Worm (Caenorhabditis elegans) whole organism, mixed stage, embryonic: ENCODE results near the gene C44C10.5.

Experiments
- M03D4.4 ChIP-seq: sonication (generic microtip); optimal IDR thresholded peaks from 2 replicates; lab custom pipeline; 2017; ENCODE audit warnings: mild to moderate bottlenecking, missing genetic modification characterization, missing compliant biosample characterization
- bed-3 ChIP-seq: fragments of 200-800 bp; sonication (Bioruptor generic); optimal IDR thresholded peaks from 3 replicates; lab custom pipeline; 2018; ENCODE audit warnings: mild to moderate bottlenecking, missing genetic modification characterization, moderate library complexity, missing compliant biosample characterization
- blmp-1 ChIP-seq: fragments of 150-350 bp; optimal IDR thresholded peaks from 2 replicates; lab custom pipeline; 2014; ENCODE audit warnings: missing biosample characterization, missing genetic modification characterization
- ceh-39 ChIP-seq: fragments of 150-350 bp; optimal IDR thresholded peaks from 2 replicates; lab custom pipeline; 2014; ENCODE audit warnings: missing biosample characterization, missing genetic modification characterization
- ceh-43 ChIP-seq: fragments of 200-800 bp; sonication (Bioruptor generic); optimal IDR thresholded peaks from 2 replicates; lab custom pipeline; 2018; ENCODE audit warnings: mild to moderate bottlenecking, missing genetic modification characterization, moderate library complexity, missing compliant biosample characterization
- ceh-83 ChIP-seq: fragments of 200-800 bp; sonication (Bioruptor generic); optimal IDR thresholded peaks from 2 replicates; lab custom pipeline; 2018; ENCODE audit warnings: mild to moderate bottlenecking, missing genetic modification characterization, missing compliant biosample characterization
- ces-1 ChIP-seq: fragments of 150-350 bp; optimal IDR thresholded peaks from 2 replicates; lab custom pipeline; 2014; ENCODE audit warnings: missing biosample characterization, missing genetic modification reagents, missing genetic modification characterization
- cnd-1 ChIP-seq: fragments of 200-800 bp; sonication (Bioruptor generic); optimal IDR thresholded peaks from 2 replicates; lab custom pipeline; 2018; ENCODE audit warnings: mild to moderate bottlenecking, missing genetic modification characterization, missing compliant biosample characterization
- drap-1 ChIP-seq: fragments of 200-800 bp; sonication (Bioruptor generic); optimal IDR thresholded peaks from 3 replicates; lab custom pipeline; 2018; ENCODE audit warnings: mild to moderate bottlenecking, missing genetic modification characterization, missing compliant biosample characterization
- elt-1 ChIP-seq: sonication (generic microtip); optimal IDR thresholded peaks from 2 replicates; lab custom pipeline; 2017; ENCODE audit warnings: missing genetic modification characterization, mild to moderate bottlenecking, missing compliant biosample characterization, antibody characterized with exemption, moderate library complexity, borderline replicate concordance; ENCODE audit not compliant: insufficient read depth
- flh-1 ChIP-seq: fragments of 200-800 bp; sonication (Bioruptor generic); optimal IDR thresholded peaks from 2 replicates; lab custom pipeline; 2018; ENCODE audit warnings: mild to moderate bottlenecking, missing genetic modification characterization, moderate library complexity, missing compliant biosample characterization
- ham-2 ChIP-seq: fragments of 200-800 bp; sonication (Bioruptor generic); optimal IDR thresholded peaks from 2 replicates; lab custom pipeline; 2018; ENCODE audit warnings: mild to moderate bottlenecking, missing genetic modification characterization, missing compliant biosample characterization
- hlh-1 ChIP-seq: fragments of 150-350 bp; optimal IDR thresholded peaks from 2 replicates; lab custom pipeline; 2014; ENCODE audit warnings: missing biosample characterization, missing genetic modification reagents, missing genetic modification characterization
- lin-13 ChIP-seq: fragments of 150-350 bp; optimal IDR thresholded peaks from 2 replicates; lab custom pipeline; 2014; ENCODE audit warnings: missing biosample characterization, missing genetic modification characterization
- lin-32 ChIP-seq: fragments of 200-800 bp; sonication (Bioruptor generic); optimal IDR thresholded peaks from 2 replicates; lab custom pipeline; 2018; ENCODE audit warnings: mild to moderate bottlenecking, missing genetic modification characterization, missing compliant biosample characterization
- lsy-2 ChIP-seq: fragments of 150-350 bp; optimal IDR thresholded peaks from 2 replicates; lab custom pipeline; 2014; ENCODE audit warnings: missing biosample characterization, missing genetic modification characterization
- mab-5 ChIP-seq: fragments of 150-350 bp; optimal IDR thresholded peaks from 2 replicates; lab custom pipeline; 2014; ENCODE audit warnings: missing biosample characterization, missing genetic modification characterization
- mep-1 ChIP-seq: fragments of 150-350 bp; optimal IDR thresholded peaks from 2 replicates; lab custom pipeline; 2017; ENCODE audit warnings: missing biosample characterization, missing genetic modification reagents, missing genetic modification characterization, inconsistent platforms
- nhr-12 ChIP-seq: fragments of 150-350 bp; optimal IDR thresholded peaks from 2 replicates; lab custom pipeline; 2014; ENCODE audit warnings: missing biosample characterization, missing genetic modification characterization
- nhr-2 ChIP-seq: fragments of 150-350 bp; optimal IDR thresholded peaks from 2 replicates; lab custom pipeline; 2014; ENCODE audit warnings: missing biosample characterization, missing genetic modification characterization
- nhr-237 ChIP-seq: fragments of 150-350 bp; optimal IDR thresholded peaks from 2 replicates; lab custom pipeline; 2014; ENCODE audit warnings: missing biosample characterization, missing genetic modification characterization
- nhr-28 ChIP-seq: fragments of 150-350 bp; optimal IDR thresholded peaks from 2 replicates; lab custom pipeline; 2014; ENCODE audit warnings: missing biosample characterization, missing genetic modification characterization
- nhr-76 ChIP-seq: sonication (generic microtip); optimal IDR thresholded peaks from 2 replicates; lab custom pipeline; 2017; ENCODE audit warnings: missing biosample characterization, missing genetic modification characterization
- pha-4 ChIP-seq: fragments of 150-350 bp; optimal IDR thresholded peaks from 2 replicates; lab custom pipeline; 2018; ENCODE audit warnings: missing biosample characterization, missing genetic modification reagents, missing genetic modification characterization
- sem-2 ChIP-seq: fragments of 200-800 bp; sonication (Bioruptor generic); optimal IDR thresholded peaks from 2 replicates; lab custom pipeline; 2018; ENCODE audit warnings: mild to moderate bottlenecking, missing genetic modification characterization, missing compliant biosample characterization
- snpc-4 ChIP-seq: fragments of 150-350 bp; optimal IDR thresholded peaks from 2 replicates; lab custom pipeline; 2014; ENCODE audit warnings: missing biosample characterization, missing genetic modification characterization
- tbx-8 ChIP-seq: fragments of 200-800 bp; sonication (Bioruptor generic); optimal IDR thresholded peaks from 2 replicates; lab custom pipeline; 2018; ENCODE audit warnings: mild to moderate bottlenecking, missing genetic modification characterization, moderate library complexity, missing compliant biosample characterization
- unc-120 ChIP-seq: sonication (generic microtip); optimal IDR thresholded peaks from 2 replicates; lab custom pipeline; 2017; ENCODE audit warnings: missing genetic modification characterization, missing compliant biosample characterization; ENCODE audit not compliant: poor library complexity, severe bottlenecking
- unc-39 ChIP-seq: fragments of 150-350 bp; optimal IDR thresholded peaks from 2 replicates; lab custom pipeline; 2014; ENCODE audit warnings: missing biosample characterization, missing genetic modification characterization
- unc-62 ChIP-seq: fragments of 150-350 bp; optimal IDR thresholded peaks from 2 replicates; lab custom pipeline; 2014; ENCODE audit warnings: missing biosample characterization, missing genetic modification reagents, missing genetic modification characterization
- zip-8 ChIP-seq: fragments of 150-350 bp; optimal IDR thresholded peaks from 2 replicates; lab custom pipeline; 2014; ENCODE audit warnings: missing biosample characterization, missing genetic modification characterization
- ztf-11 ChIP-seq: fragments of 150-350 bp; optimal IDR thresholded peaks from 2 replicates; lab custom pipeline; 2014; ENCODE audit warnings: missing biosample characterization, missing genetic modification characterization

The C44C10.5 gene

ce11 chrX:11661625-11662024, 28.7 kb upstream of the C44C10.5 start, which contains the start of gene sfxn-1.5:
sfxn-1.5 (minus strand) TSS chrX:11661660.
- TF ChIP-seq bed-3: no peak
- TF ChIP-seq M03D4.4 (tag; lab: Kevin White, UChicago): no peak
- TF ChIP-seq ztf-11 (tag; lab: Kevin White, UChicago): no peak
- TF ChIP-seq cnd-1 (tag; lab: Kevin White, UChicago): no peak
- no peak for TF ChIP-seq mab-5 (tag; lab: Kevin White, UChicago)
- TF ChIP-seq mep-1 (tag; lab: Kevin White, UChicago): no peak
- no peak for TF ChIP-seq nhr-76 (tag; lab: Kevin White, UChicago)
- no peak for TF ChIP-seq unc-120
- TF ChIP-seq nhr-237 (tag; lab: Kevin White, UChicago): no peak
- TF ChIP-seq sem-2 (GFP tag; lab: Kevin White, UChicago): no peak
- no peak for TF ChIP-seq nhr-12 (tag; lab: Kevin White, UChicago)
- no peak for TF ChIP-seq ces-1 (GFP tag; lab: Kevin White, UChicago)
- TF ChIP-seq elt-1 (tag; lab: Kevin White, UChicago): no peak
- TF ChIP-seq unc-62 (GFP tag; lab: Kevin White, UChicago): no peak
- no peak for TF ChIP-seq tbx-8
- no peak for TF ChIP-seq nhr-28 (tag; lab: Kevin White, UChicago)
- TF ChIP-seq zip-8 (tag; lab: Kevin White, UChicago): no peak
- TF ChIP-seq unc-39 (tag; lab: Kevin White, UChicago): no peak

ce11 chrX:11662069-11662468, 28.3 kb upstream of the C44C10.5 start:
- TF ChIP-seq ceh-43 (GFP tag; lab: Kevin White, UChicago): no peak
- TF ChIP-seq ham-2 (GFP tag; lab: Kevin White, UChicago): no peak
- no peak for TF ChIP-seq bed-3
- no peak for TF ChIP-seq lin-32 (GFP tag; lab: Kevin White, UChicago)
- TF ChIP-seq pha-4: no peak
- TF ChIP-seq nhr-28 (tag; lab: Kevin White, UChicago): no peak
- TF ChIP-seq ceh-83: no peak
- TF ChIP-seq lsy-2 (tag; lab: Kevin White, UChicago): no peak
- no peak for TF ChIP-seq nhr-76 (tag; lab: Kevin White, UChicago)
- no peak for TF ChIP-seq hlh-1 (tag; lab: Kevin White, UChicago)
- no peak for TF ChIP-seq drap-1 (GFP tag; lab: Kevin White, UChicago)
- TF ChIP-seq nhr-2 (tag; lab: Kevin White, UChicago): no peak
- no peak for TF ChIP-seq unc-39 (tag; lab: Kevin White, UChicago)
- no peak for TF ChIP-seq zip-8 (tag; lab: Kevin White, UChicago)
- no peak for TF ChIP-seq snpc-4 (tag; lab: Kevin White, UChicago)
- no peak for TF ChIP-seq mep-1 (tag; lab: Kevin White, UChicago)
- no peak for TF ChIP-seq ces-1 (GFP tag; lab: Kevin White, UChicago)
- TF ChIP-seq sem-2 (GFP tag; lab: Kevin White, UChicago): no peak
- no peak for TF ChIP-seq tbx-8
- no peak for TF ChIP-seq blmp-1 (tag; lab: Kevin White, UChicago)

ce11 chrX:11662557-11662956, 27.8 kb upstream of the C44C10.5 start:
- TF ChIP-seq ceh-39 (tag; lab: Kevin White, UChicago) (peak; percentile 46), M03D4.4 (tag; lab: Kevin White, UChicago) (peak; percentile 60), mep-1 (tag; lab: Kevin White, UChicago) (peak; percentile 70), nhr-2 (tag; lab: Kevin White, UChicago) (no peak), lin-13 (peak; percentile 72), cnd-1 (tag; lab: Kevin White, UChicago) (peak; percentile 55), flh-1 (GFP tag; lab: Kevin White, UChicago) (no peak), lin-32 (GFP tag; lab: Kevin White, UChicago) (peak; percentile 22), nhr-12 (tag; lab: Kevin White, UChicago) (no peak), drap-1 (GFP tag; lab: Kevin White, UChicago) (peak; percentile 7)

- no peak for TF ChIP-seq ceh-83
- peak; percentile 43 for TF ChIP-seq pha-4
These were observed 26.2 kb upstream of the C44C10.5 start for ce11 chrX:11664184-11664583.
